Worm (Caenorhabditis elegans): ENCODE measurements around the gene F38B2.4.

- no peak for TF ChIP-seq unc-39 (tag; optimal IDR thresholded peaks at IDR 0.05)
- no peak for TF ChIP-seq nhr-12 (tag; optimal IDR thresholded peaks at IDR 0.05)
- TF ChIP-seq nhr-11 (tag; optimal IDR thresholded peaks at IDR 0.05): no peak
- TF ChIP-seq nhr-77 (tag; optimal IDR thresholded peaks at IDR 0.05): no peak
- TF ChIP-seq ZK546.5 (tag; optimal IDR thresholded peaks at IDR 0.05): no peak
- TF ChIP-seq sea-2 (GFP tag; optimal IDR thresholded peaks at IDR 0.05): no peak
Observed at ce11 chrX:11245056-11245455, 42.5 kb downstream of the F38B2.4 start.
